Fruit fly (Drosophila melanogaster) whole organism, embryonic: ENCODE results near the gene Rbp1-like.

Source experiments
- Aef1 ChIP-seq: fragments of 200-800 bp; sonication (Bioruptor generic); IDR thresholded peaks from 3 replicates; pipeline ENCODE4 v1.3.6; 2022; ENCODE audit warnings: missing biosample characterization, missing genetic modification characterization
- Asciz ChIP-seq: fragments of 200-800 bp; sonication (Bioruptor generic); optimal IDR thresholded peaks from 2 replicates; lab custom pipeline; 2017; ENCODE audit warnings: missing biosample characterization, mild to moderate bottlenecking, missing genetic modification characterization, missing genetic modification reagents
- B-H2 ChIP-seq: fragments of 200-800 bp; sonication (Bioruptor generic); optimal IDR thresholded peaks from 2 replicates; lab custom pipeline; 2018; ENCODE audit warnings: missing biosample characterization, mild to moderate bottlenecking, missing genetic modification characterization
- Bgb ChIP-seq: fragments of 200-800 bp; sonication (Bioruptor generic); IDR thresholded peaks from 2 replicates; pipeline ENCODE4 v1.3.6; 2022; ENCODE audit warnings: missing biosample characterization, missing genetic modification characterization; ENCODE audit not compliant: partially characterized antibody
- Blimp-1 ChIP-seq: fragments of 200-800 bp; sonication (Bioruptor generic); optimal IDR thresholded peaks from 3 replicates; lab custom pipeline; 2018; ENCODE audit warnings: missing biosample characterization, missing genetic modification characterization, mild to moderate bottlenecking, moderate library complexity, missing genetic modification reagents
- CG11560 ChIP-seq: fragments of 200-800 bp; sonication (Bioruptor generic); IDR thresholded peaks from 3 replicates; pipeline ENCODE4 v1.3.6; 2022; ENCODE audit warnings: missing biosample characterization, missing genetic modification characterization
- CG12104 ChIP-seq: fragments of 200-800 bp; sonication (Bioruptor generic); optimal IDR thresholded peaks from 3 replicates; lab custom pipeline; 2016; ENCODE audit warnings: missing biosample characterization, missing genetic modification characterization
- CG13296 ChIP-seq: fragments of 200-800 bp; sonication (Bioruptor generic); optimal IDR thresholded peaks from 3 replicates; lab custom pipeline; 2018; ENCODE audit warnings: missing biosample characterization, mild to moderate bottlenecking, missing genetic modification characterization
- CG16813 ChIP-seq: fragments of 200-800 bp; sonication (Bioruptor generic); IDR thresholded peaks from 3 replicates; pipeline ENCODE4 v1.3.6; 2022; ENCODE audit warnings: missing biosample characterization, missing genetic modification characterization; ENCODE audit not compliant: partially characterized antibody
- CG17328 ChIP-seq: fragments of 200-800 bp; sonication (Bioruptor generic); IDR thresholded peaks from 2 replicates; pipeline ENCODE4 v1.3.6; 2022; ENCODE audit warnings: missing biosample characterization, missing genetic modification characterization
- CG17385 ChIP-seq: fragments of 200-800 bp; sonication (Bioruptor generic); optimal IDR thresholded peaks from 3 replicates; lab custom pipeline; 2018; ENCODE audit warnings: missing biosample characterization, mild to moderate bottlenecking, missing genetic modification characterization
- CG2678 ChIP-seq: fragments of 200-800 bp; sonication (Bioruptor generic); optimal IDR thresholded peaks from 3 replicates; lab custom pipeline; 2019; ENCODE audit warnings: missing biosample characterization, mild to moderate bottlenecking, missing genetic modification characterization, moderate library complexity
- CG2712 ChIP-seq: fragments of 200-800 bp; optimal IDR thresholded peaks from 3 replicates; lab custom pipeline; 2019; ENCODE audit warnings: missing biosample characterization, mild to moderate bottlenecking, missing genetic modification characterization, moderate library complexity
- CG31365 ChIP-seq: fragments of 200-800 bp; sonication (Bioruptor generic); optimal IDR thresholded peaks from 2 replicates; lab custom pipeline; 2018; ENCODE audit warnings: missing biosample characterization, mild to moderate bottlenecking, missing genetic modification characterization
- CG33213 ChIP-seq: fragments of 200-800 bp; sonication (Bioruptor generic); optimal IDR thresholded peaks from 3 replicates; lab custom pipeline; 2016; ENCODE audit warnings: missing biosample characterization, missing genetic modification characterization
- CG6683 ChIP-seq: fragments of 200-800 bp; sonication (Bioruptor generic); optimal IDR thresholded peaks from 2 replicates; lab custom pipeline; 2017; ENCODE audit warnings: missing biosample characterization, mild to moderate bottlenecking, missing genetic modification characterization, missing genetic modification reagents
- CG7745 ChIP-seq: fragments of 200-800 bp; sonication (Bioruptor generic); optimal IDR thresholded peaks from 2 replicates; lab custom pipeline; 2018; ENCODE audit warnings: missing biosample characterization, mild to moderate bottlenecking, missing genetic modification characterization, moderate library complexity
- CG8290 ChIP-seq, 3 experiments: fragments of 200-800 bp; sonication (Bioruptor generic); optimal IDR thresholded peaks; 2 replicates each; lab custom pipeline; 2016 to 2019; ENCODE audit warnings: missing biosample characterization in 3 of 3, missing genetic modification characterization in 3 of 3, mild to moderate bottlenecking in 2 of 3, moderate library complexity in 1 of 3
- CG8388 ChIP-seq: fragments of 200-800 bp; sonication (Bioruptor generic); optimal IDR thresholded peaks from 2 replicates; lab custom pipeline; 2019; ENCODE audit warnings: missing biosample characterization, mild to moderate bottlenecking, missing genetic modification characterization, moderate library complexity
- Dip3 ChIP-seq: fragments of 200-800 bp; sonication (Bioruptor generic); optimal IDR thresholded peaks from 3 replicates; lab custom pipeline; 2016; ENCODE audit warnings: missing biosample characterization, missing genetic modification characterization
- Drgx ChIP-seq: fragments of 200-800 bp; sonication (Bioruptor generic); IDR thresholded peaks from 2 replicates; pipeline ENCODE4 v1.3.6; 2022; ENCODE audit warnings: missing biosample characterization, missing genetic modification characterization
- Gsc ChIP-seq: fragments of 200-800 bp; sonication (Bioruptor generic); IDR thresholded peaks from 2 replicates; pipeline ENCODE4 v1.3.6; 2022; ENCODE audit warnings: missing biosample characterization, missing genetic modification characterization
- HLH54F ChIP-seq: fragments of 200-800 bp; sonication (Bioruptor generic); optimal IDR thresholded peaks from 3 replicates; lab custom pipeline; 2016; ENCODE audit warnings: missing biosample characterization, missing genetic modification characterization
- Hand ChIP-seq: fragments of 200-800 bp; sonication (Bioruptor generic); optimal IDR thresholded peaks from 2 replicates; lab custom pipeline; 2017; ENCODE audit warnings: mild to moderate bottlenecking, missing biosample characterization, missing genetic modification reagents, missing genetic modification characterization
- Hey ChIP-seq: fragments of 200-800 bp; sonication (Bioruptor generic); optimal IDR thresholded peaks from 3 replicates; lab custom pipeline; 2018; ENCODE audit warnings: missing biosample characterization, mild to moderate bottlenecking, missing genetic modification characterization
- Hr39 ChIP-seq: fragments of >200 bp; optimal IDR thresholded peaks from 2 replicates; lab custom pipeline; 2017
- MESR4 ChIP-seq: fragments of 200-800 bp; sonication (Bioruptor generic); optimal IDR thresholded peaks from 2 replicates; lab custom pipeline; 2018; ENCODE audit warnings: missing biosample characterization, mild to moderate bottlenecking, missing genetic modification characterization, moderate library complexity
- Med ChIP-seq: fragments of 200-800 bp; sonication (Bioruptor generic); peaks from one replicate; lab custom pipeline; 2016; ENCODE audit warnings: missing biosample characterization, missing genetic modification characterization, mild to moderate bottlenecking, inconsistent platforms, moderate library complexity
- Optix ChIP-seq: fragments of 200-800 bp; sonication (Bioruptor generic); IDR thresholded peaks from 3 replicates; pipeline ENCODE4 v1.3.6; 2022; ENCODE audit warnings: missing biosample characterization, missing genetic modification characterization
- Six4 ChIP-seq: fragments of 200-800 bp; sonication (Bioruptor generic); optimal IDR thresholded peaks from 2 replicates; lab custom pipeline; 2016; ENCODE audit warnings: missing biosample characterization, missing genetic modification characterization
- Sry-δ ChIP-seq: fragments of 200-800 bp; sonication (Bioruptor generic); optimal IDR thresholded peaks from 2 replicates; lab custom pipeline; 2016; ENCODE audit warnings: missing biosample characterization, missing genetic modification characterization
- Taf1 ChIP-seq: fragments of 200-800 bp; sonication (Bioruptor generic); IDR thresholded peaks from 2 replicates; pipeline ENCODE4 v1.3.6; 2022; ENCODE audit warnings: missing biosample characterization, missing genetic modification characterization
- Vsx1 ChIP-seq: fragments of 200-800 bp; sonication (Bioruptor generic); optimal IDR thresholded peaks from 2 replicates; lab custom pipeline; 2017; ENCODE audit warnings: missing biosample characterization, mild to moderate bottlenecking, missing genetic modification characterization, missing genetic modification reagents
- aop ChIP-seq: fragments of 200-800 bp; sonication (Bioruptor generic); IDR thresholded peaks from 2 replicates; pipeline ENCODE4 v1.3.6; 2022; ENCODE audit warnings: missing biosample characterization, missing genetic modification characterization
- ci ChIP-seq: fragments of 200-800 bp; sonication (Bioruptor generic); IDR thresholded peaks from 3 replicates; pipeline ENCODE4 v1.3.6; 2022; ENCODE audit warnings: missing biosample characterization, missing genetic modification characterization
- dati ChIP-seq: fragments of 200-800 bp; sonication (Bioruptor generic); IDR thresholded peaks from 2 replicates; pipeline ENCODE4 v1.3.6; 2022; ENCODE audit warnings: missing biosample characterization, missing genetic modification characterization
- eve ChIP-seq, 2 experiments: fragments of >200 bp; optimal IDR thresholded peaks; 2 replicates each; lab custom pipeline; 2017; ENCODE audit warnings: missing biosample characterization in 2 of 2, missing genetic modification characterization in 2 of 2
- fru ChIP-seq: fragments of >200 bp; optimal IDR thresholded peaks from 2 replicates; lab custom pipeline; 2017
- ftz-f1 ChIP-seq: fragments of 200-800 bp; sonication (Bioruptor generic); optimal IDR thresholded peaks from 2 replicates; lab custom pipeline; 2016; ENCODE audit warnings: missing biosample characterization, missing genetic modification characterization
- ind ChIP-seq: fragments of 200-800 bp; sonication (Bioruptor generic); optimal IDR thresholded peaks from 3 replicates; lab custom pipeline; 2016; ENCODE audit warnings: missing biosample characterization, missing genetic modification characterization
- insv ChIP-seq, 2 experiments: fragments of 200-800 bp; sonication (Bioruptor generic); optimal IDR thresholded peaks; 3 replicates each; lab custom pipeline; 2016 to 2018; ENCODE audit warnings: missing biosample characterization in 2 of 2, missing genetic modification characterization in 2 of 2
- mld ChIP-seq: fragments of 200-800 bp; sonication (Bioruptor generic); IDR thresholded peaks from 3 replicates; pipeline ENCODE4 v1.3.6; 2022; ENCODE audit warnings: missing biosample characterization, missing genetic modification characterization; ENCODE audit not compliant: partially characterized antibody
- onecut ChIP-seq: fragments of 200-800 bp; sonication (Bioruptor generic); IDR thresholded peaks from 2 replicates; pipeline ENCODE4 v1.3.6; 2022; ENCODE audit warnings: missing biosample characterization, missing genetic modification characterization
- org-1 ChIP-seq: fragments of 200-800 bp; sonication (Bioruptor generic); optimal IDR thresholded peaks from 2 replicates; lab custom pipeline; 2017; ENCODE audit warnings: missing biosample characterization, missing genetic modification characterization
- pros ChIP-seq: fragments of 200-800 bp; sonication (Bioruptor generic); optimal IDR thresholded peaks from 3 replicates; lab custom pipeline; 2019; ENCODE audit warnings: missing biosample characterization, mild to moderate bottlenecking, missing genetic modification characterization, moderate library complexity
- sob ChIP-seq: fragments of 200-800 bp; sonication (Bioruptor generic); IDR thresholded peaks from 2 replicates; pipeline ENCODE4 v1.3.6; 2022; ENCODE audit warnings: missing biosample characterization, missing genetic modification characterization
- sr ChIP-seq: fragments of 200-800 bp; sonication (Bioruptor generic); IDR thresholded peaks from 3 replicates; pipeline ENCODE4 v1.3.6; 2022; ENCODE audit warnings: missing biosample characterization, missing genetic modification characterization
- tna ChIP-seq: fragments of 200-800 bp; sonication (Bioruptor generic); IDR thresholded peaks from 2 replicates; pipeline ENCODE4 v1.3.6; 2022; ENCODE audit warnings: missing biosample characterization, missing genetic modification characterization; ENCODE audit not compliant: partially characterized antibody
- toy ChIP-seq: fragments of 200-800 bp; sonication (Bioruptor generic); IDR thresholded peaks from 2 replicates; pipeline ENCODE4 v1.3.6; 2022; ENCODE audit warnings: missing biosample characterization, missing genetic modification characterization
- wdn ChIP-seq: fragments of 200-800 bp; sonication (Bioruptor generic); IDR thresholded peaks from 2 replicates; pipeline ENCODE4 v1.3.6; 2022; ENCODE audit warnings: missing biosample characterization, missing genetic modification characterization
- wor ChIP-seq: fragments of 200-800 bp; sonication (Bioruptor generic); IDR thresholded peaks from 2 replicates; pipeline ENCODE4 v1.3.6; 2022; ENCODE audit warnings: missing biosample characterization, missing genetic modification characterization

Rbp1-like gene

DNA sequence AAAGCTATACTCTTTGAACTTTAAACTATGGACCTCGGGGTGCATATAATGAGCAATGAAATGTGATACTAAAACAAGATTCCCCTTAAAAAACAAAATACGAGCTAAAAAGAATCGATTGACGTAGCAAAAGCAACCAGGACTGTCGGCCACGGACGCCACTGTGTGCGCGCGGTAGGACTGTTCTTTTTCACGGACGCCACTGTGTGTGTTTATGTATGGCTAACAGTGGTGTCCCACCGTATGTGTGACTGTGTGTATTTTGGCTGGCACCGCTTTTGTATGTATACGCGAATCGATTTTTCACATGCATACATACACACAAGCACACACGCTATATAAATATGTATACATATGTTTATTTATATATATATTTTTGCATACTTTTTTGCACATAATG lies 907 bp downstream of the Rbp1-like start (continued):
- TF ChIP-seq Gsc (GFP tag; lab: Robert Waterston, UW) (no peak), insv (GFP tag; optimal IDR thresholded peaks at IDR 0.05; lab: Kevin White, UChicago) (no peak), CG6683 (GFP tag; lab: Kevin White, UChicago) (no peak), org-1 (GFP tag; lab: Kevin White, UChicago) (no peak), CG2678 (tag; lab: Kevin White, UChicago) (peak; percentile 39), CG2712 (peak; percentile 31), Hr39 (lab: Kevin White, UChicago) (no peak), aop (GFP tag; lab: Robert Waterston, UW) (no peak), fru (lab: Kevin White, UChicago) (no peak), Hand (GFP tag; lab: Kevin White, UChicago) (no peak), sob (peak; percentile 67), ci (GFP tag; lab: Robert Waterston, UW) (peak; percentile 66), Six4 (GFP tag; lab: Kevin White, UChicago) (peak; percentile 51), Drgx (GFP tag; lab: Robert Waterston, UW) (peak; percentile 66), HLH54F (peak; percentile 63), ftz-f1 (GFP tag; lab: Kevin White, UChicago) (peak; percentile 60), wdn (GFP tag; lab: Robert Waterston, UW) (peak; percentile 42; the same call in 1 of the 2 replicates), CG33213 (peak; percentile 33), CG8290 (GFP tag; optimal IDR thresholded peaks at IDR 0.05; lab: Kevin White, UChicago) (no peak), CG8290 (tag; optimal IDR thresholded peaks at IDR 0.05; lab: Kevin White, UChicago) (peak in 1 of 2 experiments; percentile 88), CG11560 (no peak), MESR4 (peak; percentile 32), CG17385 (GFP tag; lab: Kevin White, UChicago) (peak; percentile 37), mld (GFP tag; lab: Robert Waterston, UW) (no peak), CG13296 (GFP tag; lab: Kevin White, UChicago) (peak; percentile 29), Aef1 (GFP tag; lab: Robert Waterston, UW) (peak; percentile 42; the same call in 2 of the 3 replicates), onecut (peak; percentile 99), dati (GFP tag; lab: Robert Waterston, UW) (0 out of 2 replicates have a peak, but pooled peaks have one; percentile 45), CG12104 (GFP tag; lab: Kevin White, UChicago) (no peak), CG8388 (GFP tag; lab: Kevin White, UChicago) (peak; percentile 0), Asciz (peak; percentile 5), Optix (GFP tag; lab: Robert Waterston, UW) (0 out of 3 replicates have a peak, but pooled peaks have one; percentile 45), tna (no peak), Hey (tag; lab: Kevin White, UChicago) (no peak), CG17328 (GFP tag; lab: Robert Waterston, UW) (peak; percentile 52; the same call in 1 of the 2 replicates), wor (GFP tag; lab: Robert Waterston, UW) (no peak), Med (GFP tag; lab: Kevin White, UChicago) (peak; percentile 95), pros (GFP tag; lab: Kevin White, UChicago) (no peak), CG7745 (no peak), sr (no peak), Sry-δ (peak; percentile 15), CG16813 (no peak), eve (GFP tag; optimal IDR thresholded peaks at IDR 0.05; lab: Kevin White, UChicago) (peak in 1 of 2 experiments; percentile 82), toy (GFP tag; lab: Robert Waterston, UW) (no peak), Blimp-1 (GFP tag; lab: Kevin White, UChicago) (peak; percentile 20), Dip3 (GFP tag; lab: Kevin White, UChicago) (peak; percentile 47), Taf1 (peak; percentile 43; the same call in 1 of the 2 replicates), Bgb (peak; percentile 41; the same call in 1 of the 2 replicates), CG31365 (no peak), ind (GFP tag; lab: Kevin White, UChicago) (peak; percentile 63), Vsx1 (GFP tag; lab: Kevin White, UChicago) (no peak), B-H2 (peak; percentile 40)
